Fruit fly (Drosophila melanogaster) whole organism, embryonic: ENCODE data around the gene SmD2.

Experiments used
- Aef1 ChIP-seq: fragments of 200-800 bp; sonication (Bioruptor generic); IDR thresholded peaks from 3 replicates; pipeline ENCODE4 v1.3.6; 2022; ENCODE audit warnings: missing biosample characterization, missing genetic modification characterization
- CG10431 ChIP-seq: fragments of 200-800 bp; sonication (Bioruptor generic); optimal IDR thresholded peaks from 3 replicates; lab custom pipeline; 2018; ENCODE audit warnings: missing biosample characterization, mild to moderate bottlenecking, missing genetic modification characterization
- CG10565 ChIP-seq: fragments of 200-800 bp; sonication (Bioruptor generic); optimal IDR thresholded peaks from 3 replicates; lab custom pipeline; 2016; ENCODE audit warnings: missing biosample characterization, mild to moderate bottlenecking, missing genetic modification characterization
- CG12155 ChIP-seq: fragments of 200-800 bp; sonication (Bioruptor generic); optimal IDR thresholded peaks from 3 replicates; lab custom pipeline; 2016; ENCODE audit warnings: missing biosample characterization, missing genetic modification characterization
- CG12219 ChIP-seq: fragments of 200-800 bp; sonication (Bioruptor generic); optimal IDR thresholded peaks from 3 replicates; lab custom pipeline; 2018; ENCODE audit warnings: missing biosample characterization, mild to moderate bottlenecking, missing genetic modification characterization
- CG12659 ChIP-seq: fragments of 200-800 bp; sonication (Bioruptor generic); optimal IDR thresholded peaks from 3 replicates; lab custom pipeline; 2017; ENCODE audit warnings: mild to moderate bottlenecking, missing biosample characterization, missing genetic modification reagents, missing genetic modification characterization
- CG13287 ChIP-seq: fragments of 200-800 bp; sonication (Bioruptor generic); IDR thresholded peaks from 2 replicates; pipeline ENCODE4 v1.3.6; 2022; ENCODE audit warnings: missing biosample characterization, missing genetic modification characterization; ENCODE audit not compliant: partially characterized antibody
- CG14014 ChIP-seq: fragments of 200-800 bp; sonication (Bioruptor generic); IDR thresholded peaks from 2 replicates; pipeline ENCODE4 v1.3.6; 2022; ENCODE audit warnings: missing biosample characterization, missing genetic modification characterization
- CG14667 ChIP-seq: fragments of 200-800 bp; sonication (Bioruptor generic); IDR thresholded peaks from 2 replicates; pipeline ENCODE4 v1.3.6; 2022; ENCODE audit warnings: missing biosample characterization, missing genetic modification characterization
- CG15601 ChIP-seq: fragments of 200-800 bp; sonication (Bioruptor generic); optimal IDR thresholded peaks from 3 replicates; lab custom pipeline; 2019; ENCODE audit warnings: missing biosample characterization, mild to moderate bottlenecking, missing genetic modification characterization, moderate library complexity
- CG3726 ChIP-seq: fragments of 200-800 bp; sonication (Bioruptor generic); IDR thresholded peaks from 3 replicates; pipeline ENCODE4, ENCODE4 v1.3.6; 2022; ENCODE audit warnings: missing biosample characterization, missing genetic modification characterization
- CG42726 ChIP-seq: fragments of 200-800 bp; sonication (Bioruptor generic); IDR thresholded peaks from 2 replicates; pipeline ENCODE4 v1.3.6; 2022; ENCODE audit warnings: missing biosample characterization, missing genetic modification characterization; ENCODE audit not compliant: partially characterized antibody
- CG7271 ChIP-seq: fragments of 200-800 bp; sonication (Bioruptor generic); optimal IDR thresholded peaks from 2 replicates; lab custom pipeline; 2018; ENCODE audit warnings: missing biosample characterization, mild to moderate bottlenecking, missing genetic modification characterization, moderate library complexity
- CG7372 ChIP-seq: fragments of 200-800 bp; sonication (Bioruptor generic); IDR thresholded peaks from 2 replicates; pipeline ENCODE4 v1.3.6; 2022; ENCODE audit warnings: missing biosample characterization, missing genetic modification characterization
- CG8359 ChIP-seq: fragments of 200-800 bp; sonication (Bioruptor generic); optimal IDR thresholded peaks from 2 replicates; lab custom pipeline; 2017; ENCODE audit warnings: missing biosample characterization, mild to moderate bottlenecking, missing genetic modification characterization, borderline replicate concordance
- CG8924 ChIP-seq: fragments of 200-800 bp; optimal IDR thresholded peaks from 3 replicates; lab custom pipeline; 2019; ENCODE audit warnings: missing biosample characterization, mild to moderate bottlenecking, missing genetic modification characterization, moderate library complexity
- CG9215 ChIP-seq: fragments of 200-800 bp; sonication (Bioruptor generic); IDR thresholded peaks from 2 replicates; pipeline ENCODE4 v1.3.6; 2022; ENCODE audit warnings: missing biosample characterization, missing genetic modification characterization
- ERR ChIP-seq: fragments of 200-800 bp; sonication (Bioruptor generic); optimal IDR thresholded peaks from 2 replicates; lab custom pipeline; 2016; ENCODE audit warnings: missing biosample characterization, missing genetic modification characterization
- Elba2 ChIP-seq: fragments of 200-800 bp; sonication (Bioruptor generic); optimal IDR thresholded peaks from 3 replicates; lab custom pipeline; 2016; ENCODE audit warnings: missing biosample characterization, missing genetic modification characterization
- Ets65A ChIP-seq: fragments of 200-800 bp; sonication (Bioruptor generic); peaks from one replicate; lab custom pipeline; 2016; ENCODE audit warnings: missing biosample characterization, missing genetic modification characterization
- Gug ChIP-seq: fragments of 200-800 bp; sonication (Bioruptor generic); IDR thresholded peaks from 4 replicates; pipeline ENCODE4 v1.3.6; 2022; ENCODE audit warnings: missing biosample characterization, missing genetic modification characterization
- H2.0 ChIP-seq: fragments of 200-800 bp; sonication (Bioruptor generic); IDR thresholded peaks from 2 replicates; pipeline ENCODE4 v1.3.6; 2022; ENCODE audit warnings: missing biosample characterization, missing genetic modification characterization
- HHEX ChIP-seq: fragments of 200-800 bp; sonication (Bioruptor generic); optimal IDR thresholded peaks from 3 replicates; lab custom pipeline; 2017; ENCODE audit warnings: missing biosample characterization, mild to moderate bottlenecking, missing genetic modification characterization, missing genetic modification reagents
- HLH3B ChIP-seq: fragments of 200-800 bp; sonication (Bioruptor generic); IDR thresholded peaks from 2 replicates; pipeline ENCODE4 v1.3.6; 2022; ENCODE audit warnings: missing biosample characterization, missing genetic modification characterization
- Sox102F ChIP-seq: fragments of 200-800 bp; sonication (Bioruptor generic); optimal IDR thresholded peaks from 2 replicates; lab custom pipeline; 2018; ENCODE audit warnings: missing biosample characterization, mild to moderate bottlenecking, missing genetic modification characterization, moderate library complexity
- Spps ChIP-seq: fragments of 200-800 bp; sonication (Bioruptor generic); optimal IDR thresholded peaks from 2 replicates; lab custom pipeline; 2018; ENCODE audit warnings: missing biosample characterization, mild to moderate bottlenecking, missing genetic modification characterization
- Tbp ChIP-seq: fragments of >200 bp; optimal IDR thresholded peaks from 2 replicates; lab custom pipeline; 2018; ENCODE audit warnings: missing biosample characterization, missing genetic modification characterization
- ab ChIP-seq: fragments of 200-800 bp; sonication (Bioruptor generic); optimal IDR thresholded peaks from 2 replicates; lab custom pipeline; 2016; ENCODE audit warnings: missing biosample characterization, missing genetic modification characterization
- aop ChIP-seq: fragments of 200-800 bp; sonication (Bioruptor generic); IDR thresholded peaks from 2 replicates; pipeline ENCODE4 v1.3.6; 2022; ENCODE audit warnings: missing biosample characterization, missing genetic modification characterization
- ash1 ChIP-seq: fragments of 200-800 bp; sonication (Bioruptor generic); optimal IDR thresholded peaks from 2 replicates; lab custom pipeline; 2018; ENCODE audit warnings: missing biosample characterization, mild to moderate bottlenecking, missing genetic modification characterization
- cato ChIP-seq: fragments of 200-800 bp; sonication (Bioruptor generic); optimal IDR thresholded peaks from 2 replicates; lab custom pipeline; 2016; ENCODE audit warnings: missing biosample characterization, missing genetic modification characterization, borderline replicate concordance
- chif ChIP-seq, 2 experiments: fragments of 200-800 bp; sonication (Bioruptor generic); optimal IDR thresholded peaks; 3 replicates each; lab custom pipeline; 2016; ENCODE audit warnings: missing biosample characterization in 2 of 2, missing genetic modification characterization in 2 of 2
- crc ChIP-seq: fragments of 200-800 bp; sonication (Bioruptor generic); optimal IDR thresholded peaks from 2 replicates; lab custom pipeline; 2016; ENCODE audit warnings: missing biosample characterization, missing genetic modification characterization
- dati ChIP-seq: fragments of 200-800 bp; sonication (Bioruptor generic); IDR thresholded peaks from 2 replicates; pipeline ENCODE4 v1.3.6; 2022; ENCODE audit warnings: missing biosample characterization, missing genetic modification characterization
- dimm ChIP-seq: fragments of 200-800 bp; sonication (Bioruptor generic); IDR thresholded peaks from 2 replicates; pipeline ENCODE4 v1.3.6; 2022; ENCODE audit warnings: missing biosample characterization, missing genetic modification characterization
- fru ChIP-seq: fragments of >200 bp; optimal IDR thresholded peaks from 2 replicates; lab custom pipeline; 2017
- ftz-f1 ChIP-seq: fragments of 200-800 bp; sonication (Bioruptor generic); optimal IDR thresholded peaks from 2 replicates; lab custom pipeline; 2016; ENCODE audit warnings: missing biosample characterization, missing genetic modification characterization
- ham ChIP-seq: fragments of 200-800 bp; sonication (Bioruptor generic); IDR thresholded peaks from 2 replicates; pipeline ENCODE4 v1.3.6; 2022; ENCODE audit warnings: missing biosample characterization, missing genetic modification characterization
- ind ChIP-seq: fragments of 200-800 bp; sonication (Bioruptor generic); optimal IDR thresholded peaks from 3 replicates; lab custom pipeline; 2016; ENCODE audit warnings: missing biosample characterization, missing genetic modification characterization
- inv ChIP-seq: fragments of 200-800 bp; sonication (Bioruptor generic); IDR thresholded peaks from 2 replicates; pipeline ENCODE4 v1.3.6; 2022; ENCODE audit warnings: missing biosample characterization, missing genetic modification characterization; ENCODE audit not compliant: partially characterized antibody
- kay ChIP-seq: fragments of 200-800 bp; sonication (Bioruptor generic); optimal IDR thresholded peaks from 2 replicates; lab custom pipeline; 2016; ENCODE audit warnings: missing biosample characterization, missing genetic modification characterization
- lilli ChIP-seq: fragments of 200-800 bp; sonication (Bioruptor generic); optimal IDR thresholded peaks from 3 replicates; lab custom pipeline; 2016; ENCODE audit warnings: missing biosample characterization, missing genetic modification characterization
- lmd ChIP-seq: fragments of 200-800 bp; sonication (Bioruptor generic); IDR thresholded peaks from 2 replicates; pipeline ENCODE4 v1.3.6; 2022; ENCODE audit warnings: missing biosample characterization, missing genetic modification characterization
- pho ChIP-seq: fragments of 200-800 bp; sonication (Bioruptor generic); optimal IDR thresholded peaks from 2 replicates; lab custom pipeline; 2016; ENCODE audit warnings: missing biosample characterization, missing genetic modification characterization
- sima ChIP-seq: fragments of 200-800 bp; sonication (Bioruptor generic); optimal IDR thresholded peaks from 2 replicates; lab custom pipeline; 2016; ENCODE audit warnings: missing biosample characterization, missing genetic modification characterization
- tap ChIP-seq: fragments of 200-800 bp; optimal IDR thresholded peaks from 3 replicates; lab custom pipeline; 2019; ENCODE audit warnings: missing biosample characterization, mild to moderate bottlenecking, missing genetic modification characterization, moderate library complexity
- trh ChIP-seq: fragments of 200-800 bp; sonication (Bioruptor generic); optimal IDR thresholded peaks from 2 replicates; lab custom pipeline; 2016; ENCODE audit warnings: missing biosample characterization, missing genetic modification characterization
- tup ChIP-seq: fragments of 200-800 bp; sonication (Bioruptor generic); optimal IDR thresholded peaks from 2 replicates; lab custom pipeline; 2016; ENCODE audit warnings: missing biosample characterization, mild to moderate bottlenecking, missing genetic modification characterization, moderate library complexity
- twi ChIP-seq: fragments of 200-800 bp; optimal IDR thresholded peaks from 2 replicates; lab custom pipeline; 2019; ENCODE audit warnings: missing biosample characterization, mild to moderate bottlenecking, missing genetic modification characterization, moderate library complexity
- usp ChIP-seq: fragments of >200 bp; optimal IDR thresholded peaks from 2 replicates; lab custom pipeline; 2017; ENCODE audit warnings: missing biosample characterization, missing genetic modification characterization
- z ChIP-seq: fragments of 200-800 bp; sonication (Bioruptor generic); IDR thresholded peaks from 3 replicates; pipeline ENCODE4 v1.3.6; 2022; ENCODE audit warnings: missing biosample characterization, missing genetic modification characterization

SmD2 gene

DNA sequence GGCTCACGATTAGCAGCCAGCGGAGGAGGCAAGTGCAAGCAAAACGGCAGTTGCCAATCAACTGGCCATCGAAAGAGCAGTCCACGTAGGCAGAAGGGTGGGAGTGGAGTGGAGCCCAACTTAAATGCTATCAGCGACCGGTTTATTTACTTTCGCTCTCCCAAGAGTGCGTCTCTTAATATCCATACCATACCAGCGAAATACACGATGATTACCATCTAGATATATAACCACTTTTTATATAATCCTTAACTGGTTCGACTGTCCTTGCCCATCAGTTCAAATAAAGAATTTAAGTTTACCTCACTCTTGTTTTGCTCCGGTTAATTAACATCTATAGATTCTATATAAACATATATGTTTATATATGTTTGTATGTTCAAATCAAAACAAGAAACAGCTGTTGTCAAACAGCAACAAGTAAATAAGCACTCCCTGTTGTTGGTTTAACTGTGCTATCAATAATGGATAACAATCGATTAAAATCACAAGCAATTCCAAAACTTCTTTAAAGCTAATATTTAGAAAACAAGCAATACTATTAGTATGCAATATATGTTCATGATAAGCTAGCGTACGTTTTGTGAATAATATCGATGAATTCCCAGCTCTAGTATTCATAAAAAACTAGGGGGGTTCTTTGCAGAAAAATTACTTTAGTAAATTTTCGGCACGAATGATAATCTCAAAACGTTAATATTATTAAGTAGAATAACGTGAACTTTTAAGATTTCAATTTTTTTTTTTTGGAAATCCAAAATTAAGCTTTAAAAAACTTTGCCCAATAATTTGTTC, 28.0 kb upstream of the SmD2 start (continued):
- TF ChIP-seq CG42726 (GFP tag; lab: Robert Waterston, UW) (no peak), ind (GFP tag; lab: Kevin White, UChicago) (no peak), cato (GFP tag; lab: Kevin White, UChicago) (no peak), CG13287 (GFP tag; lab: Robert Waterston, UW) (peak; percentile 49), chif (GFP tag; optimal IDR thresholded peaks at IDR 0.05; lab: Kevin White, UChicago) (no peak), tap (no peak), ftz-f1 (no peak), CG3726 (no peak), CG12155 (GFP tag; lab: Kevin White, UChicago) (peak; percentile 14), lilli (GFP tag; lab: Kevin White, UChicago) (peak; percentile 52), CG7372 (GFP tag; lab: Robert Waterston, UW) (no peak), trh (peak; percentile 56), Sox102F (GFP tag; lab: Kevin White, UChicago) (no peak), CG8924 (tag; lab: Kevin White, UChicago) (peak; percentile 65), HLH3B (no peak; the same call in 1 of the 2 replicates), ERR (GFP tag; lab: Kevin White, UChicago) (no peak), ham (GFP tag; lab: Robert Waterston, UW) (no peak), aop (GFP tag; lab: Robert Waterston, UW) (no peak), CG10565 (GFP tag; lab: Kevin White, UChicago) (no peak), dati (GFP tag; lab: Robert Waterston, UW) (no peak), usp (no peak), twi (peak; percentile 3), crc (no peak), Elba2 (GFP tag; lab: Kevin White, UChicago) (no peak), lmd (no peak), CG15601 (tag; lab: Kevin White, UChicago) (peak; percentile 28), ash1 (no peak), CG12219 (GFP tag; lab: Kevin White, UChicago) (peak; percentile 6), CG8359 (GFP tag; lab: Kevin White, UChicago) (no peak), CG14014 (peak; percentile 65; the same call in 1 of the 2 replicates), Ets65A (GFP tag; lab: Kevin White, UChicago) (no peak), Tbp (GFP tag; lab: Kevin White, UChicago) (no peak), pho (GFP tag; lab: Kevin White, UChicago) (peak; percentile 35), CG12659 (GFP tag; lab: Kevin White, UChicago) (peak; percentile 71), Aef1 (no peak), HHEX (GFP tag; lab: Kevin White, UChicago) (peak; percentile 73), kay (GFP tag; lab: Kevin White, UChicago) (peak; percentile 22), sima (GFP tag; lab: Kevin White, UChicago) (no peak), dimm (no peak), H2.0 (GFP tag; lab: Robert Waterston, UW) (no peak), Gug (no peak), CG14667 (GFP tag; lab: Robert Waterston, UW) (no peak), Spps (tag; lab: Kevin White, UChicago) (no peak), CG7271 (tag; lab: Kevin White, UChicago) (no peak), fru (lab: Kevin White, UChicago) (no peak), ab (GFP tag; lab: Kevin White, UChicago) (no peak), tup (peak; percentile 12), CG9215 (GFP tag; lab: Robert Waterston, UW) (no peak), CG10431 (GFP tag; lab: Kevin White, UChicago) (no peak), z (GFP tag; lab: Robert Waterston, UW) (no peak), inv (GFP tag; lab: Robert Waterston, UW) (no peak)
